Worm (Caenorhabditis elegans) whole organism, L3 larva: ENCODE measurements around the gene C54F6.20.

Experiments
- ama-1 ChIP-seq: fragments of 150-350 bp; optimal IDR thresholded peaks from 2 replicates; lab custom pipeline; 2018
- elt-1 ChIP-seq: fragments of 150-350 bp; optimal IDR thresholded peaks from 2 replicates; lab custom pipeline; 2014; ENCODE audit warnings: missing biosample characterization, missing genetic modification characterization
- hmg-11 ChIP-seq: sonication (generic microtip); optimal IDR thresholded peaks from 2 replicates; lab custom pipeline; 2016; ENCODE audit warnings: missing genetic modification characterization, missing compliant biosample characterization
- lin-15B ChIP-seq: fragments of 150-350 bp; optimal IDR thresholded peaks from 2 replicates; lab custom pipeline; 2014; ENCODE audit warnings: missing biosample characterization, missing genetic modification characterization
- mml-1 ChIP-seq: fragments of 150-350 bp; sonication (generic microtip); optimal IDR thresholded peaks from 3 replicates; lab custom pipeline; 2014; ENCODE audit warnings: missing biosample characterization, missing genetic modification characterization
- nfya-1 ChIP-seq: sonication (generic microtip); optimal IDR thresholded peaks from 2 replicates; lab custom pipeline; 2017; ENCODE audit warnings: missing genetic modification characterization, mild to moderate bottlenecking, missing compliant biosample characterization, antibody characterized with exemption, moderate library complexity; ENCODE audit not compliant: insufficient read depth
- nhr-237 ChIP-seq: fragments of 150-350 bp; optimal IDR thresholded peaks from 2 replicates; lab custom pipeline; 2014; ENCODE audit warnings: missing biosample characterization, missing genetic modification characterization
- pqm-1 ChIP-seq: fragments of 150-350 bp; optimal IDR thresholded peaks from 2 replicates; lab custom pipeline; 2017; ENCODE audit warnings: missing biosample characterization, missing genetic modification characterization, inconsistent platforms
- snpc-4 ChIP-seq: fragments of 150-350 bp; optimal IDR thresholded peaks from 2 replicates; lab custom pipeline; 2014; ENCODE audit warnings: missing biosample characterization, missing genetic modification characterization
- unc-39 ChIP-seq: sonication (generic microtip); optimal IDR thresholded peaks from 4 replicates; lab custom pipeline; 2017; ENCODE audit warnings: missing biosample characterization, missing genetic modification characterization
- unc-62 ChIP-seq: fragments of 150-350 bp; sonication (generic microtip); optimal IDR thresholded peaks from 4 replicates; lab custom pipeline; 2014; ENCODE audit warnings: missing biosample characterization, missing genetic modification reagents, missing genetic modification characterization

ce11 chrV:7529840-7530239 lies 5.3 kb downstream of the C54F6.20 start, which contains the start of gene swt-2:
- TF ChIP-seq nhr-237 (tag; lab: Kevin White, UChicago) (no peak), lin-15B (tag; lab: Kevin White, UChicago) (no peak), ama-1 (no peak), elt-1 (tag; lab: Kevin White, UChicago) (no peak), hmg-11 (no peak), pqm-1 (tag; lab: Kevin White, UChicago) (no peak), unc-62 (GFP tag; lab: Kevin White, UChicago) (no peak), snpc-4 (no peak), unc-39 (tag; lab: Kevin White, UChicago) (no peak), nfya-1 (no peak), mml-1 (tag; lab: Kevin White, UChicago) (no peak)
